Fruit fly (Drosophila melanogaster) whole organism, embryonic: ENCODE results near the gene CG4025.
A peak's percentile ranks its signal among the peaks of the same experiment; 100 is the strongest.

ENCODE experiments used
- Adf1 ChIP-seq: fragments of 200-800 bp; sonication (Bioruptor generic); IDR thresholded peaks from 2 replicates; pipeline ENCODE4 v1.3.6; 2022; ENCODE audit warnings: missing biosample characterization, missing genetic modification characterization
- Asciz ChIP-seq: fragments of 200-800 bp; sonication (Bioruptor generic); optimal IDR thresholded peaks from 2 replicates; lab custom pipeline; 2017; ENCODE audit warnings: missing biosample characterization, mild to moderate bottlenecking, missing genetic modification characterization, missing genetic modification reagents
- Blimp-1 ChIP-seq: fragments of 200-800 bp; sonication (Bioruptor generic); optimal IDR thresholded peaks from 3 replicates; lab custom pipeline; 2018; ENCODE audit warnings: missing biosample characterization, missing genetic modification characterization, mild to moderate bottlenecking, moderate library complexity, missing genetic modification reagents
- CG10431 ChIP-seq: fragments of 200-800 bp; sonication (Bioruptor generic); optimal IDR thresholded peaks from 3 replicates; lab custom pipeline; 2018; ENCODE audit warnings: missing biosample characterization, mild to moderate bottlenecking, missing genetic modification characterization
- CG11085 ChIP-seq: fragments of 200-800 bp; sonication (Bioruptor generic); IDR thresholded peaks from 2 replicates; pipeline ENCODE4 v1.3.6; 2022; ENCODE audit warnings: missing biosample characterization, missing genetic modification characterization
- CG12104 ChIP-seq: fragments of 200-800 bp; sonication (Bioruptor generic); optimal IDR thresholded peaks from 3 replicates; lab custom pipeline; 2016; ENCODE audit warnings: missing biosample characterization, missing genetic modification characterization
- CG12391 ChIP-seq: fragments of 200-800 bp; sonication (Bioruptor generic); optimal IDR thresholded peaks from 3 replicates; lab custom pipeline; 2018; ENCODE audit warnings: missing biosample characterization, mild to moderate bottlenecking, missing genetic modification characterization, moderate library complexity
- CG12942 ChIP-seq: fragments of 200-800 bp; sonication (Bioruptor generic); optimal IDR thresholded peaks from 3 replicates; lab custom pipeline; 2016; ENCODE audit warnings: missing biosample characterization, missing genetic modification characterization
- CG13424 ChIP-seq: fragments of 200-800 bp; sonication (Bioruptor generic); optimal IDR thresholded peaks from 2 replicates; lab custom pipeline; 2019; ENCODE audit warnings: missing biosample characterization, mild to moderate bottlenecking, missing genetic modification characterization, moderate library complexity
- CG13624 ChIP-seq: fragments of 200-800 bp; sonication (Bioruptor generic); optimal IDR thresholded peaks from 2 replicates; lab custom pipeline; 2016; ENCODE audit warnings: missing biosample characterization, missing genetic modification characterization
- CG15601 ChIP-seq: fragments of 200-800 bp; sonication (Bioruptor generic); optimal IDR thresholded peaks from 3 replicates; lab custom pipeline; 2019; ENCODE audit warnings: missing biosample characterization, mild to moderate bottlenecking, missing genetic modification characterization, moderate library complexity
- CG18262 ChIP-seq: fragments of 200-800 bp; optimal IDR thresholded peaks from 3 replicates; lab custom pipeline; 2019; ENCODE audit warnings: missing biosample characterization, mild to moderate bottlenecking, missing genetic modification characterization, moderate library complexity
- CG18599 ChIP-seq: fragments of 200-800 bp; sonication (Bioruptor generic); optimal IDR thresholded peaks from 3 replicates; lab custom pipeline; 2017; ENCODE audit warnings: missing biosample characterization, missing genetic modification characterization, mild to moderate bottlenecking, moderate library complexity, missing genetic modification reagents
- CG18619 ChIP-seq: fragments of 200-800 bp; sonication (Bioruptor generic); optimal IDR thresholded peaks from 3 replicates; lab custom pipeline; 2017; ENCODE audit warnings: missing biosample characterization, mild to moderate bottlenecking, missing genetic modification characterization
- CG18764 ChIP-seq: fragments of 200-800 bp; sonication (Bioruptor generic); optimal IDR thresholded peaks from 3 replicates; lab custom pipeline; 2016; ENCODE audit warnings: missing biosample characterization, missing genetic modification characterization
- CG33557 ChIP-seq: fragments of 200-800 bp; sonication (Bioruptor generic); optimal IDR thresholded peaks from 2 replicates; lab custom pipeline; 2019; ENCODE audit warnings: missing biosample characterization, mild to moderate bottlenecking, missing genetic modification characterization, moderate library complexity
- CG9437 ChIP-seq: fragments of 200-800 bp; sonication (Bioruptor generic); optimal IDR thresholded peaks from 2 replicates; lab custom pipeline; 2018; ENCODE audit warnings: missing biosample characterization, mild to moderate bottlenecking, missing genetic modification characterization
- CG9797 ChIP-seq: fragments of 200-800 bp; sonication (Bioruptor generic); optimal IDR thresholded peaks from 3 replicates; lab custom pipeline; 2018; ENCODE audit warnings: missing biosample characterization, mild to moderate bottlenecking, missing genetic modification characterization
- CkIIα-i1 ChIP-seq: fragments of 200-800 bp; sonication (Bioruptor generic); IDR thresholded peaks from 2 replicates; pipeline ENCODE4 v1.3.6; 2022; ENCODE audit warnings: missing biosample characterization, missing genetic modification characterization
- Dfd ChIP-seq, 2 experiments: fragments of >200 bp; optimal IDR thresholded peaks; 2 replicates each; lab custom pipeline; 2017; ENCODE audit warnings: missing biosample characterization in 2 of 2, missing genetic modification characterization in 2 of 2
- Dip3 ChIP-seq: fragments of 200-800 bp; sonication (Bioruptor generic); optimal IDR thresholded peaks from 3 replicates; lab custom pipeline; 2016; ENCODE audit warnings: missing biosample characterization, missing genetic modification characterization
- E2f1 ChIP-seq: fragments of 200-800 bp; sonication (Bioruptor generic); IDR thresholded peaks from 2 replicates; pipeline ENCODE4 v1.3.6; 2022; ENCODE audit warnings: missing biosample characterization, missing genetic modification characterization
- Fer2 ChIP-seq: fragments of 200-800 bp; sonication (Bioruptor generic); optimal IDR thresholded peaks from 2 replicates; lab custom pipeline; 2018; ENCODE audit warnings: missing biosample characterization, mild to moderate bottlenecking, missing genetic modification characterization, moderate library complexity
- Jarid2 ChIP-seq: fragments of 200-800 bp; sonication (Bioruptor generic); optimal IDR thresholded peaks from 3 replicates; lab custom pipeline; 2017; ENCODE audit warnings: mild to moderate bottlenecking, missing biosample characterization, missing genetic modification reagents, missing genetic modification characterization
- MBD-R2 ChIP-seq: fragments of 200-800 bp; sonication (Bioruptor generic); IDR thresholded peaks from 2 replicates; pipeline ENCODE4 v1.3.6; 2022; ENCODE audit warnings: missing biosample characterization, missing genetic modification characterization
- Max ChIP-seq: fragments of 200-800 bp; sonication (Bioruptor generic); optimal IDR thresholded peaks from 2 replicates; lab custom pipeline; 2016; ENCODE audit warnings: missing biosample characterization, mild to moderate bottlenecking, missing genetic modification characterization
- Nf-YC ChIP-seq: fragments of 200-800 bp; optimal IDR thresholded peaks from 3 replicates; lab custom pipeline; 2019; ENCODE audit warnings: missing biosample characterization, mild to moderate bottlenecking, missing genetic modification characterization, moderate library complexity
- Poxn ChIP-seq: fragments of 200-800 bp; sonication (Bioruptor generic); IDR thresholded peaks from 2 replicates; pipeline ENCODE4 v1.3.6; 2022; ENCODE audit warnings: missing biosample characterization, missing genetic modification characterization
- Scr ChIP-seq: fragments of 200-800 bp; sonication (Bioruptor generic); IDR thresholded peaks from 2 replicates; pipeline ENCODE4 v1.3.6; 2022; ENCODE audit warnings: missing biosample characterization, missing genetic modification characterization; ENCODE audit not compliant: partially characterized antibody
- Six4 ChIP-seq: fragments of 200-800 bp; sonication (Bioruptor generic); optimal IDR thresholded peaks from 2 replicates; lab custom pipeline; 2016; ENCODE audit warnings: missing biosample characterization, missing genetic modification characterization
- Sox100B ChIP-seq: fragments of 200-800 bp; sonication (Bioruptor generic); optimal IDR thresholded peaks from 3 replicates; lab custom pipeline; 2018; ENCODE audit warnings: missing biosample characterization, mild to moderate bottlenecking, missing genetic modification characterization
- Sry-β ChIP-seq: fragments of 200-800 bp; sonication (Bioruptor generic); optimal IDR thresholded peaks from 2 replicates; lab custom pipeline; 2018; ENCODE audit warnings: missing biosample characterization, mild to moderate bottlenecking, missing genetic modification characterization, moderate library complexity
- Stat92E ChIP-seq, 3 experiments: fragments of >200 bp in 2 of 3; fragments of 200-800 bp in 1 of 3; sonication (Bioruptor generic) in 1 of 3; optimal IDR thresholded peaks; 2 replicates each; lab custom pipeline; 2017 to 2019; ENCODE audit warnings: missing biosample characterization in 3 of 3, missing genetic modification characterization in 3 of 3, mild to moderate bottlenecking in 1 of 3, moderate library complexity in 1 of 3
- Xbp1 ChIP-seq: fragments of 200-800 bp; sonication (Bioruptor generic); optimal IDR thresholded peaks from 3 replicates; lab custom pipeline; 2016; ENCODE audit warnings: missing biosample characterization, mild to moderate bottlenecking, missing genetic modification characterization
- ara ChIP-seq: fragments of 200-800 bp; sonication (Bioruptor generic); IDR thresholded peaks from 2 replicates; pipeline ENCODE4 v1.3.6; 2022; ENCODE audit warnings: missing biosample characterization, missing genetic modification characterization
- dimm ChIP-seq: fragments of 200-800 bp; sonication (Bioruptor generic); IDR thresholded peaks from 2 replicates; pipeline ENCODE4 v1.3.6; 2022; ENCODE audit warnings: missing biosample characterization, missing genetic modification characterization
- dmrt11E ChIP-seq: fragments of 200-800 bp; sonication (Bioruptor generic); optimal IDR thresholded peaks from 3 replicates; lab custom pipeline; 2018; ENCODE audit warnings: missing biosample characterization, mild to moderate bottlenecking, missing genetic modification characterization, moderate library complexity
- esg ChIP-seq: fragments of 200-800 bp; sonication (Bioruptor generic); conservative IDR thresholded peaks from 2 replicates; pipeline ENCODE4 v1.3.6; 2022; ENCODE audit warnings: missing biosample characterization, missing genetic modification characterization
- eyg ChIP-seq: fragments of 200-800 bp; sonication (Bioruptor generic); optimal IDR thresholded peaks from 3 replicates; lab custom pipeline; 2016; ENCODE audit warnings: missing biosample characterization, missing genetic modification characterization
- gro ChIP-seq: fragments of 200-800 bp; sonication (Bioruptor generic); optimal IDR thresholded peaks from 2 replicates; lab custom pipeline; 2016; ENCODE audit warnings: missing biosample characterization, missing genetic modification characterization
- gsb ChIP-seq: fragments of 200-800 bp; sonication (Bioruptor generic); IDR thresholded peaks from 2 replicates; pipeline ENCODE4 v1.3.6; 2022; ENCODE audit warnings: missing biosample characterization, missing genetic modification characterization
- gt ChIP-seq: fragments of 200-800 bp; sonication (Bioruptor generic); IDR thresholded peaks from 2 replicates; pipeline ENCODE4 v1.3.6; 2022; ENCODE audit warnings: missing biosample characterization, missing genetic modification characterization
- her ChIP-seq: fragments of 200-800 bp; sonication (Bioruptor generic); optimal IDR thresholded peaks from 2 replicates; lab custom pipeline; 2016; ENCODE audit warnings: missing biosample characterization, missing genetic modification characterization
- kah ChIP-seq: fragments of 200-800 bp; sonication (Bioruptor generic); optimal IDR thresholded peaks from 2 replicates; lab custom pipeline; 2018; ENCODE audit warnings: missing biosample characterization, mild to moderate bottlenecking, missing genetic modification characterization
- kni ChIP-seq: fragments of 200-800 bp; sonication (Bioruptor generic); optimal IDR thresholded peaks from 3 replicates; lab custom pipeline; 2017; ENCODE audit warnings: mild to moderate bottlenecking, missing biosample characterization, missing genetic modification reagents, missing genetic modification characterization
- nerfin-1 ChIP-seq: fragments of 200-800 bp; sonication (Bioruptor generic); optimal IDR thresholded peaks from 3 replicates; lab custom pipeline; 2019; ENCODE audit warnings: missing biosample characterization, mild to moderate bottlenecking, missing genetic modification characterization, moderate library complexity
- peb ChIP-seq: fragments of 200-800 bp; sonication (Bioruptor generic); IDR thresholded peaks from 2 replicates; pipeline ENCODE4 v1.3.6; 2022; ENCODE audit warnings: missing biosample characterization, missing genetic modification characterization
- so ChIP-seq: fragments of 200-800 bp; sonication (Bioruptor generic); IDR thresholded peaks from 3 replicates; pipeline ENCODE4 v1.3.6; 2022; ENCODE audit warnings: missing biosample characterization, missing genetic modification characterization
- tgo ChIP-seq: fragments of 200-800 bp; sonication (Bioruptor generic); IDR thresholded peaks from 3 replicates; pipeline ENCODE4 v1.3.6; 2022; ENCODE audit warnings: missing biosample characterization, missing genetic modification characterization
- tio ChIP-seq: fragments of 200-800 bp; sonication (Bioruptor generic); optimal IDR thresholded peaks from 2 replicates; lab custom pipeline; 2017; ENCODE audit warnings: missing biosample characterization, missing genetic modification characterization, inconsistent platforms
- trem ChIP-seq: fragments of 200-800 bp; optimal IDR thresholded peaks from 3 replicates; lab custom pipeline; 2019; ENCODE audit warnings: missing biosample characterization, mild to moderate bottlenecking, missing genetic modification characterization, moderate library complexity

CG4025 gene

dm6 chrX:2061119-2061518, 15.6 kb upstream of the CG4025 start (continued):
- no peak for TF ChIP-seq Scr (GFP tag; lab: Robert Waterston, UW)
- TF ChIP-seq Jarid2 = peak; percentile 17
- TF ChIP-seq Sox100B (GFP tag; lab: Kevin White, UChicago) = no peak
- no peak for TF ChIP-seq E2f1 (GFP tag; lab: Robert Waterston, UW)
- TF ChIP-seq CG33557 (GFP tag; lab: Kevin White, UChicago) = peak; percentile 60
- peak; percentile 93 for TF ChIP-seq Sry-β (GFP tag; lab: Kevin White, UChicago)
- TF ChIP-seq tgo = no peak
- peak; percentile 52 for TF ChIP-seq CG12391 (tag; lab: Kevin White, UChicago)
- peak; percentile 60 for TF ChIP-seq kni (GFP tag; lab: Kevin White, UChicago)
- peak; percentile 2 for TF ChIP-seq Six4 (GFP tag; lab: Kevin White, UChicago)
- peak; percentile 42 for TF ChIP-seq Blimp-1
- peak; percentile 30 for TF ChIP-seq eyg
- TF ChIP-seq gt = no peak
- no peak for TF ChIP-seq CG18764 (GFP tag; lab: Kevin White, UChicago)
- TF ChIP-seq Asciz (GFP tag; lab: Kevin White, UChicago) = peak; percentile 54
- TF ChIP-seq CG12104 = peak; percentile 47
- no peak for TF ChIP-seq Poxn (GFP tag; lab: Robert Waterston, UW)
- no peak for TF ChIP-seq ara (GFP tag; lab: Robert Waterston, UW)
- TF ChIP-seq CG10431 (GFP tag; lab: Kevin White, UChicago) = peak; percentile 47
- TF ChIP-seq Adf1 (GFP tag; lab: Robert Waterston, UW) = no peak
- TF ChIP-seq CG13624 (GFP tag; lab: Kevin White, UChicago) = peak; percentile 10
- TF ChIP-seq CG18599 = no peak
- TF ChIP-seq CG12942 = no peak
- peak; percentile 62 for TF ChIP-seq MBD-R2
- TF ChIP-seq dmrt11E (tag; lab: Kevin White, UChicago) = peak; percentile 10
- TF ChIP-seq kah (GFP tag; lab: Kevin White, UChicago) = peak; percentile 36
- no peak for TF ChIP-seq Dip3 (GFP tag; lab: Kevin White, UChicago)
- TF ChIP-seq CkIIα-i1 = no peak
- no peak for TF ChIP-seq her
- TF ChIP-seq gro (GFP tag; lab: Kevin White, UChicago) = no peak
- peak; percentile 41 for TF ChIP-seq CG9437 (GFP tag; lab: Kevin White, UChicago)
- peak; percentile 34 for TF ChIP-seq CG18619 (GFP tag; lab: Kevin White, UChicago)
- TF ChIP-seq Max (GFP tag; lab: Kevin White, UChicago) = no peak
- peak; percentile 48 for TF ChIP-seq Nf-YC (tag; lab: Kevin White, UChicago)
- TF ChIP-seq Fer2 (tag; lab: Kevin White, UChicago) = no peak
- TF ChIP-seq CG9797 (GFP tag; lab: Kevin White, UChicago) = no peak
- TF ChIP-seq nerfin-1 (tag; lab: Kevin White, UChicago) = peak; percentile 66
- TF ChIP-seq Stat92E (GFP tag; optimal IDR thresholded peaks at IDR 0.05; lab: Kevin White, UChicago) = no peak
- no peak for TF ChIP-seq Dfd (GFP tag; optimal IDR thresholded peaks at IDR 0.05; lab: Kevin White, UChicago)
- TF ChIP-seq CG13424 (tag; lab: Kevin White, UChicago) = peak; percentile 61
- peak; percentile 23 for TF ChIP-seq Xbp1
- TF ChIP-seq tio = no peak
- peak; percentile 48 for TF ChIP-seq CG18262
- no peak for TF ChIP-seq esg
- no peak for TF ChIP-seq CG11085
- TF ChIP-seq so (GFP tag; lab: Robert Waterston, UW) = 0 out of 3 replicates have a peak, but pooled peaks have one; percentile 46
- no peak for TF ChIP-seq gsb (GFP tag; lab: Robert Waterston, UW)
- no peak for TF ChIP-seq dimm
- TF ChIP-seq peb (GFP tag; lab: Robert Waterston, UW) = no peak
- TF ChIP-seq trem (tag; lab: Kevin White, UChicago) = no peak
- peak; percentile 15 for TF ChIP-seq CG15601 (tag; lab: Kevin White, UChicago)
